Worm (Caenorhabditis elegans): ENCODE results near the gene nspd-5.
"Not testable (repeated sequence)": the region's sequence is repeated elsewhere in the genome, so short reads cannot be mapped to it uniquely, and the experiment has no call there.

DNA sequence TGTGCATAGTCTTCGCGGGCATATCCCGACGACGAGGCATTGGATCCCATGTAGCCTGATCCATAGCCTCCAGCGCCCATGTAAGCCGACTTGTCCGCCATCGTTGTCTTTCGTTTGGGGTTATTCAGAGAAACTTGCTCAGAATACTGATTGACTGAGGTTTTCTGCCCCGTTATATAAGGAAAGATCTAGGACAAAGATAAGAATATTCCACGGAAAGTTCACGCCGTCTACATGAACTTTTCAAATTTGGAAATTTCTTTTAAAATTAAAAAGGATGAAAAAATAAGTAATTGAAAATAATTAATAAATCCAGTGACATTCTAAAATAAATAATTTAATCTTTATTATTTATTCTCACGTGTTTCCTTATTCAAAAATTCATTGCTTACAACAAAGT is at the start of gene nspd-5, which contains the start of gene F11G11.4:
- not testable (repeated sequence) for TF ChIP-seq cog-1 (tag; optimal IDR thresholded peaks at IDR 0.05); ztf-23 (GFP tag; IDR thresholded peaks at IDR 0.05); flt-1 (GFP tag; IDR thresholded peaks at IDR 0.05); tab-1 (GFP tag; IDR thresholded peaks at IDR 0.05); med-1 (GFP tag; optimal IDR thresholded peaks at IDR 0.05; ENCODE audit: insufficient read depth); klf-2 (GFP tag; conservative IDR thresholded peaks at IDR 0.05); ztf-29 (GFP tag; IDR thresholded peaks at IDR 0.05); ref-1 (GFP tag; conservative IDR thresholded peaks at IDR 0.05)

Data from whole organism, midembryonic.